Fruit fly (Drosophila melanogaster) whole organism, embryonic: Measurements from ENCODE around the gene Ykt6.

ENCODE experiments used
- Bgb ChIP-seq: fragments of 200-800 bp; sonication (Bioruptor generic); IDR thresholded peaks from 2 replicates; pipeline ENCODE4 v1.3.6; 2022; ENCODE audit warnings: missing biosample characterization, missing genetic modification characterization; ENCODE audit not compliant: partially characterized antibody
- BtbVII ChIP-seq: fragments of 200-800 bp; sonication (Bioruptor generic); optimal IDR thresholded peaks from 3 replicates; lab custom pipeline; 2017; ENCODE audit warnings: missing biosample characterization, mild to moderate bottlenecking, missing genetic modification characterization
- CG10274 ChIP-seq: fragments of 200-800 bp; sonication (Bioruptor generic); optimal IDR thresholded peaks from 3 replicates; lab custom pipeline; 2017; ENCODE audit warnings: missing biosample characterization, mild to moderate bottlenecking, missing genetic modification characterization
- CG10431 ChIP-seq: fragments of 200-800 bp; sonication (Bioruptor generic); optimal IDR thresholded peaks from 3 replicates; lab custom pipeline; 2018; ENCODE audit warnings: missing biosample characterization, mild to moderate bottlenecking, missing genetic modification characterization
- CG10462 ChIP-seq: fragments of 200-800 bp; sonication (Bioruptor generic); optimal IDR thresholded peaks from 2 replicates; lab custom pipeline; 2016; ENCODE audit warnings: missing biosample characterization, missing genetic modification characterization
- CG11247 ChIP-seq: fragments of 200-800 bp; sonication (Bioruptor generic); IDR thresholded peaks from 2 replicates; pipeline ENCODE4 v1.3.6; 2022; ENCODE audit warnings: missing biosample characterization, missing genetic modification characterization
- CG13287 ChIP-seq: fragments of 200-800 bp; sonication (Bioruptor generic); IDR thresholded peaks from 2 replicates; pipeline ENCODE4 v1.3.6; 2022; ENCODE audit warnings: missing biosample characterization, missing genetic modification characterization; ENCODE audit not compliant: partially characterized antibody
- CG30431 ChIP-seq: fragments of 200-800 bp; sonication (Bioruptor generic); optimal IDR thresholded peaks from 2 replicates; lab custom pipeline; 2017; ENCODE audit warnings: missing biosample characterization, missing genetic modification characterization
- CG3995 ChIP-seq: fragments of 200-800 bp; sonication (Bioruptor generic); optimal IDR thresholded peaks from 3 replicates; lab custom pipeline; 2016; ENCODE audit warnings: missing biosample characterization, missing genetic modification characterization
- CG4707 ChIP-seq: fragments of 200-800 bp; sonication (Bioruptor generic); optimal IDR thresholded peaks from 2 replicates; lab custom pipeline; 2018; ENCODE audit warnings: missing biosample characterization, mild to moderate bottlenecking, missing genetic modification characterization, moderate library complexity
- CG5245 ChIP-seq: fragments of 200-800 bp; sonication (Bioruptor generic); optimal IDR thresholded peaks from 3 replicates; lab custom pipeline; 2016; ENCODE audit warnings: missing biosample characterization, missing genetic modification characterization
- CG6175 ChIP-seq: fragments of 200-800 bp; sonication (Bioruptor generic); IDR thresholded peaks from 3 replicates; pipeline ENCODE4 v1.3.6; 2022; ENCODE audit warnings: missing biosample characterization, missing genetic modification characterization
- CG7745 ChIP-seq: fragments of 200-800 bp; sonication (Bioruptor generic); optimal IDR thresholded peaks from 2 replicates; lab custom pipeline; 2018; ENCODE audit warnings: missing biosample characterization, mild to moderate bottlenecking, missing genetic modification characterization, moderate library complexity
- CG8290 ChIP-seq, 3 experiments: fragments of 200-800 bp; sonication (Bioruptor generic); optimal IDR thresholded peaks; 2 replicates each; lab custom pipeline; 2016 to 2019; ENCODE audit warnings: missing biosample characterization in 3 of 3, missing genetic modification characterization in 3 of 3, mild to moderate bottlenecking in 2 of 3, moderate library complexity in 1 of 3
- E2f2 ChIP-seq: fragments of 200-800 bp; sonication (Bioruptor generic); IDR thresholded peaks from 2 replicates; pipeline ENCODE4 v1.3.6; 2022; ENCODE audit warnings: missing biosample characterization, missing genetic modification characterization
- Elba2 ChIP-seq: fragments of 200-800 bp; sonication (Bioruptor generic); optimal IDR thresholded peaks from 3 replicates; lab custom pipeline; 2016; ENCODE audit warnings: missing biosample characterization, missing genetic modification characterization
- GATAe ChIP-seq: fragments of 200-800 bp; sonication (Bioruptor generic); conservative IDR thresholded peaks from 2 replicates; pipeline ENCODE4 v1.3.6; 2022; ENCODE audit warnings: missing biosample characterization, missing genetic modification characterization
- Hr3 ChIP-seq: fragments of 200-800 bp; sonication (Bioruptor generic); optimal IDR thresholded peaks from 3 replicates; lab custom pipeline; 2016; ENCODE audit warnings: missing biosample characterization, missing genetic modification characterization
- Lhr ChIP-seq: fragments of 200-800 bp; sonication (Bioruptor generic); optimal IDR thresholded peaks from 3 replicates; lab custom pipeline; 2017; ENCODE audit warnings: mild to moderate bottlenecking, missing biosample characterization, missing genetic modification reagents, missing genetic modification characterization
- Mad ChIP-seq: fragments of 200-800 bp; sonication (Bioruptor generic); optimal IDR thresholded peaks from 2 replicates; lab custom pipeline; 2016; ENCODE audit warnings: missing biosample characterization, missing genetic modification characterization
- NC2α ChIP-seq: fragments of 200-800 bp; sonication (Bioruptor generic); optimal IDR thresholded peaks from 2 replicates; lab custom pipeline; 2016; ENCODE audit warnings: missing biosample characterization, missing genetic modification characterization
- PHDP ChIP-seq: fragments of 200-800 bp; sonication (Bioruptor generic); optimal IDR thresholded peaks from 3 replicates; lab custom pipeline; 2018; ENCODE audit warnings: missing biosample characterization, mild to moderate bottlenecking, missing genetic modification characterization, moderate library complexity
- Sox102F ChIP-seq: fragments of 200-800 bp; sonication (Bioruptor generic); optimal IDR thresholded peaks from 2 replicates; lab custom pipeline; 2018; ENCODE audit warnings: missing biosample characterization, mild to moderate bottlenecking, missing genetic modification characterization, moderate library complexity
- Trl ChIP-seq, 3 experiments: fragments of >200 bp in 2 of 3; fragments of 200-800 bp in 1 of 3; sonication (Bioruptor generic) in 1 of 3; optimal IDR thresholded peaks; 2 replicates in 1 of 3; 3 replicates in 2 of 3; lab custom pipeline; 2016 to 2017; ENCODE audit warnings: missing biosample characterization in 1 of 3, missing genetic modification characterization in 1 of 3
- amos ChIP-seq: fragments of 200-800 bp; sonication (Bioruptor generic); IDR thresholded peaks from 2 replicates; pipeline ENCODE4 v1.3.6; 2022; ENCODE audit warnings: missing biosample characterization, missing genetic modification characterization; ENCODE audit not compliant: partially characterized antibody
- ap ChIP-seq: fragments of 200-800 bp; sonication (Bioruptor generic); IDR thresholded peaks from 2 replicates; pipeline ENCODE4 v1.3.6; 2022; ENCODE audit warnings: missing biosample characterization, missing genetic modification characterization
- bab2 ChIP-seq: fragments of 200-800 bp; sonication (Bioruptor generic); optimal IDR thresholded peaks from 2 replicates; lab custom pipeline; 2016; ENCODE audit warnings: missing biosample characterization, missing genetic modification characterization
- btn ChIP-seq: fragments of 200-800 bp; sonication (Bioruptor generic); optimal IDR thresholded peaks from 2 replicates; lab custom pipeline; 2016; ENCODE audit warnings: missing biosample characterization, missing genetic modification characterization
- croc ChIP-seq: fragments of 200-800 bp; sonication (Bioruptor generic); conservative IDR thresholded peaks from 3 replicates; pipeline ENCODE4 v1.3.6; 2022; ENCODE audit warnings: missing biosample characterization, missing genetic modification characterization
- crp ChIP-seq, 2 experiments: fragments of 200-800 bp; sonication (Bioruptor generic); optimal IDR thresholded peaks; 2 replicates in 1 of 2; 3 replicates in 1 of 2; lab custom pipeline; 2017; ENCODE audit warnings: missing biosample characterization in 2 of 2, missing genetic modification characterization in 2 of 2, mild to moderate bottlenecking in 1 of 2, moderate library complexity in 1 of 2
- danr ChIP-seq: fragments of 200-800 bp; sonication (Bioruptor generic); IDR thresholded peaks from 2 replicates; pipeline ENCODE4 v1.3.6; 2022; ENCODE audit warnings: missing biosample characterization, missing genetic modification characterization
- exex ChIP-seq: fragments of 200-800 bp; sonication (Bioruptor generic); optimal IDR thresholded peaks from 4 replicates; lab custom pipeline; 2018; ENCODE audit warnings: missing biosample characterization, mild to moderate bottlenecking, missing genetic modification characterization, moderate library complexity
- gce ChIP-seq: fragments of 200-800 bp; sonication (Bioruptor generic); IDR thresholded peaks from 3 replicates; pipeline ENCODE4 v1.3.6; 2022; ENCODE audit warnings: missing biosample characterization, missing genetic modification characterization
- gcm ChIP-seq: fragments of 200-800 bp; sonication (Bioruptor generic); optimal IDR thresholded peaks from 2 replicates; lab custom pipeline; 2019; ENCODE audit warnings: missing biosample characterization, mild to moderate bottlenecking, missing genetic modification characterization, moderate library complexity
- inv ChIP-seq: fragments of 200-800 bp; sonication (Bioruptor generic); IDR thresholded peaks from 2 replicates; pipeline ENCODE4 v1.3.6; 2022; ENCODE audit warnings: missing biosample characterization, missing genetic modification characterization; ENCODE audit not compliant: partially characterized antibody
- kay ChIP-seq: fragments of 200-800 bp; sonication (Bioruptor generic); optimal IDR thresholded peaks from 2 replicates; lab custom pipeline; 2016; ENCODE audit warnings: missing biosample characterization, missing genetic modification characterization
- lab ChIP-seq: fragments of 200-800 bp; sonication (Bioruptor generic); optimal IDR thresholded peaks from 3 replicates; lab custom pipeline; 2017; ENCODE audit warnings: missing biosample characterization, missing genetic modification characterization, mild to moderate bottlenecking, moderate library complexity, missing genetic modification reagents
- lov ChIP-seq, 2 experiments: fragments of 200-800 bp in 1 of 2; fragments of >200 bp in 1 of 2; sonication (Bioruptor generic) in 1 of 2; IDR thresholded peaks in 1 of 2; optimal IDR thresholded peaks in 1 of 2; 2 replicates in 1 of 2; 3 replicates in 1 of 2; pipeline versions ENCODE4 v1.3.6 to Lab custom; 2017 to 2022; ENCODE audit warnings: missing biosample characterization in 1 of 2, missing genetic modification characterization in 1 of 2
- luna ChIP-seq: fragments of 200-800 bp; sonication (Bioruptor generic); optimal IDR thresholded peaks from 2 replicates; lab custom pipeline; 2016; ENCODE audit warnings: missing biosample characterization, missing genetic modification characterization
- otp ChIP-seq: fragments of 200-800 bp; sonication (Bioruptor generic); IDR thresholded peaks from 3 replicates; pipeline ENCODE4, ENCODE4 v1.3.6; 2022; ENCODE audit warnings: missing biosample characterization, missing genetic modification characterization
- pb ChIP-seq: fragments of 200-800 bp; sonication (Bioruptor generic); optimal IDR thresholded peaks from 3 replicates; lab custom pipeline; 2016; ENCODE audit warnings: missing biosample characterization, missing genetic modification characterization
- phol ChIP-seq: fragments of 200-800 bp; sonication (Bioruptor generic); optimal IDR thresholded peaks from 3 replicates; lab custom pipeline; 2018; ENCODE audit warnings: missing biosample characterization, mild to moderate bottlenecking, missing genetic modification characterization, moderate library complexity
- ro ChIP-seq: fragments of 200-800 bp; sonication (Bioruptor generic); IDR thresholded peaks from 2 replicates; pipeline ENCODE4 v1.3.6; 2022; ENCODE audit warnings: missing biosample characterization, missing genetic modification characterization
- salm ChIP-seq: fragments of 200-800 bp; sonication (Bioruptor generic); optimal IDR thresholded peaks from 2 replicates; lab custom pipeline; 2018; ENCODE audit warnings: missing biosample characterization, mild to moderate bottlenecking, missing genetic modification characterization
- sens ChIP-seq: fragments of 200-800 bp; sonication (Bioruptor generic); peaks from one replicate; lab custom pipeline; 2016; ENCODE audit warnings: missing biosample characterization, missing genetic modification characterization
- so ChIP-seq: fragments of 200-800 bp; sonication (Bioruptor generic); IDR thresholded peaks from 3 replicates; pipeline ENCODE4 v1.3.6; 2022; ENCODE audit warnings: missing biosample characterization, missing genetic modification characterization
- twi ChIP-seq: fragments of 200-800 bp; optimal IDR thresholded peaks from 2 replicates; lab custom pipeline; 2019; ENCODE audit warnings: missing biosample characterization, mild to moderate bottlenecking, missing genetic modification characterization, moderate library complexity
- yki ChIP-seq: fragments of >200 bp; optimal IDR thresholded peaks from 3 replicates; lab custom pipeline; 2018

The Ykt6 gene

dm6 chrX:7920081-7920688 lies at the start of gene Ykt6, which contains the start of gene hdm (continued):
- peak; percentile 31 for TF ChIP-seq pb (GFP tag; lab: Kevin White, UChicago)
- peak; percentile 71; the same call in 1 of the 2 replicates for TF ChIP-seq danr (GFP tag; lab: Robert Waterston, UW)
- TF ChIP-seq CG7745 (tag; lab: Kevin White, UChicago), result no peak
- TF ChIP-seq CG10431 (GFP tag; lab: Kevin White, UChicago), result no peak
- no peak for TF ChIP-seq yki (lab: Kevin White, UChicago)
- peak; percentile 85 for TF ChIP-seq bab2 (GFP tag; lab: Kevin White, UChicago)
- peak; percentile 9 for TF ChIP-seq BtbVII (GFP tag; lab: Kevin White, UChicago)
- 0 out of 2 replicates have a peak, but pooled peaks have one; percentile 44 for TF ChIP-seq ro (GFP tag; lab: Robert Waterston, UW)
- TF ChIP-seq phol, result peak; percentile 77
- TF ChIP-seq amos, result peak; percentile 93
- TF ChIP-seq Mad (GFP tag; lab: Kevin White, UChicago), result peak; percentile 74
- TF ChIP-seq gce (GFP tag; lab: Robert Waterston, UW), result no peak
- TF ChIP-seq Lhr (GFP tag; lab: Kevin White, UChicago), result peak; percentile 52
- TF ChIP-seq GATAe, result no peak
- TF ChIP-seq CG30431 (GFP tag; lab: Kevin White, UChicago), result peak; percentile 42
- TF ChIP-seq btn (GFP tag; lab: Kevin White, UChicago), result peak; percentile 23
- TF ChIP-seq CG6175 (GFP tag; lab: Robert Waterston, UW), result peak; percentile 73; the same call in 1 of the 3 replicates
- TF ChIP-seq ap (GFP tag; lab: Robert Waterston, UW), result peak; percentile 75
- TF ChIP-seq lab (GFP tag; lab: Kevin White, UChicago), result no peak
- TF ChIP-seq NC2α, result peak; percentile 51
- peak; percentile 48 for TF ChIP-seq gcm (GFP tag; lab: Kevin White, UChicago)
- TF ChIP-seq CG10462 (GFP tag; lab: Kevin White, UChicago), result peak; percentile 68
- TF ChIP-seq inv (GFP tag; lab: Robert Waterston, UW), result peak; percentile 92
- no peak for TF ChIP-seq CG10274 (GFP tag; lab: Kevin White, UChicago)
- peak; percentile 86 for TF ChIP-seq CG11247 (GFP tag; lab: Robert Waterston, UW)
- TF ChIP-seq otp (GFP tag; lab: Robert Waterston, UW), result peak; percentile 80
- TF ChIP-seq Elba2 (GFP tag; lab: Kevin White, UChicago), result peak; percentile 5
- TF ChIP-seq sens, result peak; percentile 97
- TF ChIP-seq Sox102F (GFP tag; lab: Kevin White, UChicago), result no peak
- TF ChIP-seq Trl (optimal IDR thresholded peaks at IDR 0.05; lab: Kevin White, UChicago), result no peak
- TF ChIP-seq Trl (GFP tag; optimal IDR thresholded peaks at IDR 0.05; lab: Kevin White, UChicago), result peak; percentile 84
- TF ChIP-seq crp (GFP tag; optimal IDR thresholded peaks at IDR 0.05; lab: Kevin White, UChicago), result peak in 1 of 2 experiments; percentile 58
- TF ChIP-seq lov (optimal IDR thresholded peaks at IDR 0.05; lab: Kevin White, UChicago), result no peak
- TF ChIP-seq lov (GFP tag; IDR thresholded peaks at IDR 0.05; lab: Robert Waterston, UW), result peak; percentile 69; the same call in 1 of the 3 replicates
- TF ChIP-seq croc (GFP tag; lab: Robert Waterston, UW), result peak; percentile 46; the same call in 2 of the 3 replicates
- peak; percentile 72 for TF ChIP-seq PHDP
- TF ChIP-seq salm (tag; lab: Kevin White, UChicago), result peak; percentile 12
- peak; percentile 68 for TF ChIP-seq CG8290 (GFP tag; optimal IDR thresholded peaks at IDR 0.05; lab: Kevin White, UChicago)
- peak in 1 of 2 experiments; percentile 14 for TF ChIP-seq CG8290 (tag; optimal IDR thresholded peaks at IDR 0.05; lab: Kevin White, UChicago)
- TF ChIP-seq CG5245, result peak; percentile 76
- TF ChIP-seq E2f2 (GFP tag; lab: Robert Waterston, UW), result peak; percentile 85
- TF ChIP-seq exex, result peak; percentile 49
- peak; percentile 98 for TF ChIP-seq CG13287 (GFP tag; lab: Robert Waterston, UW)
- no peak for TF ChIP-seq CG4707 (GFP tag; lab: Kevin White, UChicago)
- peak; percentile 38 for TF ChIP-seq luna (GFP tag; lab: Kevin White, UChicago)
- TF ChIP-seq kay, result peak; percentile 79
- TF ChIP-seq so (GFP tag; lab: Robert Waterston, UW), result peak; percentile 84
- TF ChIP-seq Hr3, result peak; percentile 46
- peak; percentile 95 for TF ChIP-seq Bgb (GFP tag; lab: Robert Waterston, UW)
- TF ChIP-seq CG3995 (GFP tag; lab: Kevin White, UChicago), result peak; percentile 88
- TF ChIP-seq twi, result peak; percentile 68
